Worm (Caenorhabditis elegans): ENCODE results near the gene rom-4.

ce11 chrIV:17005734-17006133 lies 10.1 kb downstream of the rom-4 start:
- TF ChIP-seq ztf-11 (tag; optimal IDR thresholded peaks at IDR 0.05) (no peak), aly-2 (tag; optimal IDR thresholded peaks at IDR 0.05) (no peak), mxl-3 (GFP tag; optimal IDR thresholded peaks at IDR 0.05) (no peak)
